Fruit fly (Drosophila melanogaster): ENCODE results near the gene CG10208.
A peak's percentile ranks its signal among the peaks of the same experiment; 100 is the strongest.

The CG10208 gene

DNA sequence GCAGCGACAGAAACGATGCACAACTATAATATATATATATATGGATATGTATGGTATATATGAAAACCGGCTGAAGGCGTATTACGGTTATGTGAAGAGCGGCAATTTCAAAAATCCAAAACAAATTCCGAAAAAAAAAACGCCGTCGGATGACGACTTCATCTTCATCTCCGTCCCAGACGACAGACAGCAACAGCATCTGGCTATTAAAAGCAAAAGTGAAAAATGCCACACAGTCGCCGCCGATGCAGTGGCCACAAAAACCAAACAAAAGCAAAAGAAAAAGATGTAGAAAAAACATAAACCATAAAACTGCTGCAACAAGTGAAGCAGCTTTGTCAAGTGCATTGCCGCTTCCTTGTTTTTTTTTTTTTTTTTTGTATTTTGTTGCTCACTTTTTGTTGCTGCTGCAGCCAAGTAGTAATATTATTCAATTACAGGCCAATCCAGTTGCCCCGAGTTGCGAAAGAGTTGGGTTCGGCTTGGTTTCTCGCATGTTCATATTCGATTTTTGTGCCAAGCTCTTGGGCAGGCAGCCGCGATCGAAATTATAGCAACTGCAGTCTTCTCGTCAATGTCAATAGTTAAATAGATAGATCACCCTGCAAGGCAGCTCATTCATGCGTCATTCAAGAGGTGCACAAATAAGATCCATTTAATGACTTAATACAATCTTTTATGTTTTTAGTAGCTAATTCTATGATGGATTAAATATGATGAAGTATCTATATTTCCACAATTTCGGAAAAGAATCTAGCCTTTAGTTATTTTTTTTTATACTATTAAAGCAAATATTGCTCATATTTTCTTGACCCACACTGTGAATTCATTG lies 39.1 kb downstream of the CG10208 start:
- TF ChIP-seq Hr38 (GFP tag; optimal IDR thresholded peaks at IDR 0.05): no peak
- no peak for TF ChIP-seq CG11294 (GFP tag; IDR thresholded peaks at IDR 0.05)
- TF ChIP-seq Hr39 (GFP tag; optimal IDR thresholded peaks at IDR 0.05): no peak
- TF ChIP-seq OdsH (GFP tag; optimal IDR thresholded peaks at IDR 0.05): peak; percentile 26
- peak; percentile 21 for TF ChIP-seq dac (GFP tag; optimal IDR thresholded peaks at IDR 0.05)
- no peak for TF ChIP-seq CG10669 (GFP tag; optimal IDR thresholded peaks at IDR 0.05)
- no peak for TF ChIP-seq Eip93F (GFP tag; optimal IDR thresholded peaks at IDR 0.05)
- no peak for TF ChIP-seq svp (GFP tag)
- TF ChIP-seq esn (GFP tag; optimal IDR thresholded peaks at IDR 0.05): no peak
- peak; percentile 61 for TF ChIP-seq Eip78C (GFP tag)
- peak in 1 of 2 experiments; percentile 38 for TF ChIP-seq salr (GFP tag; optimal IDR thresholded peaks at IDR 0.05)
- TF ChIP-seq CG3032 (tag; optimal IDR thresholded peaks at IDR 0.05): no peak
- TF ChIP-seq CG4318 (GFP tag; optimal IDR thresholded peaks at IDR 0.05): peak; percentile 29
- TF ChIP-seq vri (GFP tag; optimal IDR thresholded peaks at IDR 0.05): no peak
- peak; percentile 19 for TF ChIP-seq Lpt (GFP tag; optimal IDR thresholded peaks at IDR 0.05)
- TF ChIP-seq CG31627 (GFP tag; optimal IDR thresholded peaks at IDR 0.05): no peak
- TF ChIP-seq CG9139 (GFP tag; optimal IDR thresholded peaks at IDR 0.05): peak; percentile 28
- peak; percentile 32 for TF ChIP-seq dsx (GFP tag; optimal IDR thresholded peaks at IDR 0.05; ENCODE audit: poor library complexity, severe bottlenecking)
- peak; percentile 19 for TF ChIP-seq CG8632 (GFP tag; optimal IDR thresholded peaks at IDR 0.05)
- no peak for TF ChIP-seq Smox (GFP tag; optimal IDR thresholded peaks at IDR 0.05)
- TF ChIP-seq CG11762 (GFP tag; optimal IDR thresholded peaks at IDR 0.05; ENCODE audit: insufficient read depth): no peak
- TF ChIP-seq topi (GFP tag; optimal IDR thresholded peaks at IDR 0.05): no peak
- TF ChIP-seq Eip75B (GFP tag; optimal IDR thresholded peaks at IDR 0.05): peak; percentile 37
- TF ChIP-seq Hr4 (GFP tag; optimal IDR thresholded peaks at IDR 0.05): peak; percentile 69
- no peak for TF ChIP-seq Sox15 (GFP tag; optimal IDR thresholded peaks at IDR 0.05)
- TF ChIP-seq CG1621 (tag; optimal IDR thresholded peaks at IDR 0.05): no peak
- no peak for TF ChIP-seq lz (GFP tag; optimal IDR thresholded peaks at IDR 0.05)
- peak; percentile 52 for TF ChIP-seq CG16779 (tag; optimal IDR thresholded peaks at IDR 0.05)
- TF ChIP-seq Ets96B (tag; optimal IDR thresholded peaks at IDR 0.05): no peak
- peak; percentile 35 for TF ChIP-seq CG34406 (GFP tag; optimal IDR thresholded peaks at IDR 0.05)
- TF ChIP-seq Met (GFP tag; optimal IDR thresholded peaks at IDR 0.05): no peak
- no peak for TF ChIP-seq Sox14 (GFP tag; optimal IDR thresholded peaks at IDR 0.05)
- TF ChIP-seq CG6276 (GFP tag; optimal IDR thresholded peaks at IDR 0.05): peak; percentile 71
- peak; percentile 26 for TF ChIP-seq spab (GFP tag; optimal IDR thresholded peaks at IDR 0.05)
- peak; percentile 62 for TF ChIP-seq CG15336 (GFP tag; IDR thresholded peaks at IDR 0.05)
- TF ChIP-seq CG6792 (GFP tag; optimal IDR thresholded peaks at IDR 0.05): peak; percentile 40
- TF ChIP-seq CG3919 (GFP tag; optimal IDR thresholded peaks at IDR 0.05): no peak
- peak; percentile 72 for TF ChIP-seq CG8119 (GFP tag; IDR thresholded peaks at IDR 0.05)
- TF ChIP-seq CG8319 (GFP tag; optimal IDR thresholded peaks at IDR 0.05): no peak
- no peak for TF ChIP-seq CG7368 (GFP tag; optimal IDR thresholded peaks at IDR 0.05)
- no peak for TF ChIP-seq CG11902 (GFP tag; optimal IDR thresholded peaks at IDR 0.05)
- TF ChIP-seq CG32006 (GFP tag; optimal IDR thresholded peaks at IDR 0.05): peak; percentile 76
- TF ChIP-seq Ets21C (GFP tag; optimal IDR thresholded peaks at IDR 0.05): no peak
- TF ChIP-seq CG10631 (GFP tag; optimal IDR thresholded peaks at IDR 0.05): no peak
- no peak for TF ChIP-seq Gug (GFP tag; IDR thresholded peaks at IDR 0.05)
- TF ChIP-seq achi (GFP tag; optimal IDR thresholded peaks at IDR 0.05): peak; percentile 40
- TF ChIP-seq Blimp-1 (GFP tag; optimal IDR thresholded peaks at IDR 0.05): no peak
- TF ChIP-seq net (GFP tag; optimal IDR thresholded peaks at IDR 0.05): peak; percentile 38
- 0 out of 3 replicates have a peak, but pooled peaks have one; percentile 36 for TF ChIP-seq CG6163 (GFP tag; IDR thresholded peaks at IDR 0.05)
- TF ChIP-seq Sox102F (GFP tag; optimal IDR thresholded peaks at IDR 0.05): no peak
- peak; percentile 15 to 44 for TF ChIP-seq ss (GFP tag; optimal IDR thresholded peaks at IDR 0.05)

Data from whole organism, prepupa.